Worm (Caenorhabditis elegans) whole organism, L1 larva: ENCODE results near the gene F36F12.3.

ENCODE experiments used
- C04F5.9 ChIP-seq: sonication (generic microtip); optimal IDR thresholded peaks from 2 replicates; lab custom pipeline; 2016; ENCODE audit warnings: missing genetic modification characterization, missing compliant biosample characterization
- C34B4.2 ChIP-seq: sonication (generic microtip); optimal IDR thresholded peaks from 2 replicates; lab custom pipeline; 2017; ENCODE audit warnings: mild to moderate bottlenecking, missing genetic modification characterization, missing compliant biosample characterization
- F16B12.6 ChIP-seq: fragments of 150-350 bp; optimal IDR thresholded peaks from 2 replicates; lab custom pipeline; 2014; ENCODE audit warnings: missing biosample characterization, missing genetic modification characterization
- alr-1 ChIP-seq: fragments of 200-800 bp; sonication (Bioruptor generic); optimal IDR thresholded peaks from 2 replicates; lab custom pipeline; 2018; ENCODE audit warnings: borderline replicate concordance, mild to moderate bottlenecking, missing genetic modification characterization, missing compliant biosample characterization
- aly-2 ChIP-seq: fragments of 150-350 bp; optimal IDR thresholded peaks from 2 replicates; lab custom pipeline; 2014; ENCODE audit warnings: missing biosample characterization, missing genetic modification characterization
- ama-1 ChIP-seq: fragments of 150-350 bp; optimal IDR thresholded peaks from 2 replicates; lab custom pipeline; 2014
- blmp-1 ChIP-seq: fragments of 150-350 bp; optimal IDR thresholded peaks from 2 replicates; lab custom pipeline; 2014; ENCODE audit warnings: missing biosample characterization, missing genetic modification characterization
- ceh-63 ChIP-seq: fragments of 200-800 bp; sonication (Bioruptor generic); optimal IDR thresholded peaks from 2 replicates; lab custom pipeline; 2018; ENCODE audit warnings: mild to moderate bottlenecking, missing genetic modification characterization, missing compliant biosample characterization
- ceh-8 ChIP-seq: fragments of 200-800 bp; sonication (Bioruptor generic); optimal IDR thresholded peaks from 2 replicates; lab custom pipeline; 2018; ENCODE audit warnings: mild to moderate bottlenecking, missing genetic modification characterization, moderate library complexity, missing compliant biosample characterization
- ceh-82 ChIP-seq, 3 experiments: fragments of 150-350 bp in 1 of 3; sonication (generic microtip) in 2 of 3; optimal IDR thresholded peaks; 2 replicates each; lab custom pipeline; 2014 to 2017; ENCODE audit warnings: missing biosample characterization in 3 of 3, missing genetic modification characterization in 3 of 3
- ceh-90 ChIP-seq: sonication (generic microtip); optimal IDR thresholded peaks from 2 replicates; lab custom pipeline; 2016; ENCODE audit warnings: missing genetic modification characterization, missing compliant biosample characterization
- dpl-1 ChIP-seq, 3 experiments: fragments of 150-350 bp in 2 of 3; sonication (generic microtip) in 1 of 3; optimal IDR thresholded peaks; 2 replicates each; lab custom pipeline; 2014 to 2017; ENCODE audit warnings: missing biosample characterization in 3 of 3, missing genetic modification characterization in 3 of 3, missing genetic modification reagents in 3 of 3
- efl-1 ChIP-seq, 4 experiments: fragments of 150-350 bp; optimal IDR thresholded peaks in 3 of 4; peaks in 1 of 4; 1 replicate in 1 of 4; 2 replicates in 3 of 4; lab custom pipeline; 2014; ENCODE audit warnings: missing biosample characterization in 2 of 4, missing genetic modification characterization in 2 of 4, missing genetic modification reagents in 2 of 4
- egl-13 ChIP-seq: sonication (generic microtip); optimal IDR thresholded peaks from 2 replicates; lab custom pipeline; 2016; ENCODE audit warnings: missing genotype, missing genetic modification reagents, missing genetic modification characterization, missing compliant biosample characterization
- egl-27 ChIP-seq, 2 experiments: fragments of 150-350 bp in 1 of 2; sonication (generic microtip); optimal IDR thresholded peaks; 3 replicates each; lab custom pipeline; 2017 to 2018; ENCODE audit warnings: missing biosample characterization in 2 of 2, missing genetic modification characterization in 2 of 2, missing genetic modification reagents in 2 of 2
- elt-2 ChIP-seq: sonication (generic microtip); optimal IDR thresholded peaks from 2 replicates; lab custom pipeline; 2016; ENCODE audit warnings: missing genetic modification characterization, mild to moderate bottlenecking, inconsistent platforms, missing compliant biosample characterization, missing genetic modification reagents
- elt-3 ChIP-seq, 6 experiments: fragments of 150-350 bp in 1 of 6; sonication (generic microtip); optimal IDR thresholded peaks; 2 replicates each; lab custom pipeline; 2017 to 2018; ENCODE audit warnings: missing biosample characterization in 6 of 6, missing genetic modification characterization in 6 of 6, inconsistent platforms in 1 of 6
- ets-5 ChIP-seq: fragments of 200-800 bp; sonication (Bioruptor generic); IDR thresholded peaks from 2 replicates; pipeline ENCODE4 v1.3.6; 2022; ENCODE audit warnings: missing genetic modification characterization, missing compliant biosample characterization
- fkh-8 ChIP-seq: sonication (generic microtip); optimal IDR thresholded peaks from 2 replicates; lab custom pipeline; 2016; ENCODE audit warnings: mild to moderate bottlenecking, missing genetic modification characterization, missing compliant biosample characterization
- fos-1 ChIP-seq: fragments of 150-350 bp; optimal IDR thresholded peaks from 2 replicates; lab custom pipeline; 2014; ENCODE audit warnings: missing biosample characterization, missing genetic modification characterization
- grh-1 ChIP-seq: fragments of 200-800 bp; sonication (Bioruptor generic); IDR thresholded peaks from 2 replicates; pipeline ENCODE4 v1.3.6; 2022; ENCODE audit warnings: missing genetic modification reagents, missing genetic modification characterization, missing compliant biosample characterization
- hlh-17 ChIP-seq: fragments of 200-800 bp; sonication (Bioruptor generic); optimal IDR thresholded peaks from 2 replicates; lab custom pipeline; 2018; ENCODE audit warnings: missing genetic modification characterization, mild to moderate bottlenecking, missing compliant biosample characterization, moderate library complexity, borderline replicate concordance
- hlh-4 ChIP-seq: sonication (generic microtip); optimal IDR thresholded peaks from 2 replicates; lab custom pipeline; 2016; ENCODE audit warnings: mild to moderate bottlenecking, missing genetic modification characterization, missing compliant biosample characterization
- hpl-2 ChIP-seq: fragments of 150-350 bp; optimal IDR thresholded peaks from 2 replicates; lab custom pipeline; 2014; ENCODE audit warnings: missing biosample characterization, missing genetic modification reagents, missing genetic modification characterization
- isw-1 ChIP-seq: fragments of 200-800 bp; sonication (Bioruptor generic); IDR thresholded peaks from 2 replicates; pipeline ENCODE4 v1.3.6; 2022; ENCODE audit warnings: missing genetic modification characterization, missing compliant biosample characterization
- lin-13 ChIP-seq: fragments of 150-350 bp; optimal IDR thresholded peaks from 2 replicates; lab custom pipeline; 2014; ENCODE audit warnings: missing biosample characterization, missing genetic modification reagents, missing genetic modification characterization
- lin-14 ChIP-seq: fragments of 200-800 bp; sonication (Bioruptor generic); optimal IDR thresholded peaks from 2 replicates; lab custom pipeline; 2018; ENCODE audit warnings: mild to moderate bottlenecking, missing genetic modification characterization, moderate library complexity, missing compliant biosample characterization
- lin-15B ChIP-seq: fragments of 150-350 bp; sonication (generic microtip); optimal IDR thresholded peaks from 3 replicates; lab custom pipeline; 2014; ENCODE audit warnings: missing biosample characterization, missing genetic modification characterization
- lin-35 ChIP-seq, 2 experiments: fragments of 150-350 bp; optimal IDR thresholded peaks; 2 replicates each; lab custom pipeline; 2014; ENCODE audit warnings: missing biosample characterization in 2 of 2, missing genetic modification characterization in 2 of 2, missing genetic modification reagents in 2 of 2
- lsy-2 ChIP-seq, 2 experiments: fragments of 150-350 bp; optimal IDR thresholded peaks; 2 replicates each; lab custom pipeline; 2014; ENCODE audit warnings: missing biosample characterization in 2 of 2, missing genetic modification characterization in 2 of 2
- mab-9 ChIP-seq: fragments of 200-800 bp; sonication (Bioruptor generic); IDR thresholded peaks from 2 replicates; pipeline ENCODE4 v1.3.6; 2022; ENCODE audit warnings: missing genetic modification reagents, missing genetic modification characterization, missing compliant biosample characterization
- mef-2 ChIP-seq: fragments of 150-350 bp; optimal IDR thresholded peaks from 2 replicates; lab custom pipeline; 2014; ENCODE audit warnings: missing biosample characterization, missing genetic modification characterization
- nhr-12 ChIP-seq: sonication (generic microtip); optimal IDR thresholded peaks from 2 replicates; lab custom pipeline; 2017; ENCODE audit warnings: missing biosample characterization, missing genetic modification characterization
- nhr-19 ChIP-seq: fragments of 200-800 bp; sonication (Bioruptor generic); conservative IDR thresholded peaks from 2 replicates; pipeline ENCODE4 v1.3.6; 2022; ENCODE audit warnings: missing genetic modification characterization, missing compliant biosample characterization
- nhr-237 ChIP-seq: fragments of 150-350 bp; optimal IDR thresholded peaks from 2 replicates; lab custom pipeline; 2014; ENCODE audit warnings: missing biosample characterization, missing genetic modification characterization
- nhr-28 ChIP-seq: fragments of 150-350 bp; optimal IDR thresholded peaks from 2 replicates; lab custom pipeline; 2014; ENCODE audit warnings: missing biosample characterization, missing genetic modification characterization
- nhr-47 ChIP-seq: sonication (generic microtip); optimal IDR thresholded peaks from 2 replicates; lab custom pipeline; 2016; ENCODE audit warnings: mild to moderate bottlenecking, missing genetic modification characterization, moderate library complexity, missing compliant biosample characterization
- nhr-77 ChIP-seq: fragments of 150-350 bp; optimal IDR thresholded peaks from 2 replicates; lab custom pipeline; 2014; ENCODE audit warnings: missing biosample characterization, missing genetic modification characterization
- nhr-84 ChIP-seq: sonication (generic microtip); optimal IDR thresholded peaks from 2 replicates; lab custom pipeline; 2017; ENCODE audit warnings: missing biosample characterization, missing genetic modification characterization
- nhr-90 ChIP-seq: sonication (generic microtip); optimal IDR thresholded peaks from 2 replicates; lab custom pipeline; 2016; ENCODE audit warnings: mild to moderate bottlenecking, missing genetic modification characterization, missing compliant biosample characterization; ENCODE audit not compliant: poor library complexity
- snpc-4 ChIP-seq: fragments of 150-350 bp; optimal IDR thresholded peaks from 2 replicates; lab custom pipeline; 2014; ENCODE audit warnings: missing biosample characterization, missing genetic modification characterization
- snu-23 ChIP-seq: sonication (generic microtip); optimal IDR thresholded peaks from 2 replicates; lab custom pipeline; 2016; ENCODE audit warnings: missing genetic modification characterization, missing compliant biosample characterization
- sptf-1 ChIP-seq: fragments of 150-350 bp; optimal IDR thresholded peaks from 2 replicates; lab custom pipeline; 2014; ENCODE audit warnings: missing biosample characterization, missing genetic modification characterization
- swsn-7 ChIP-seq: sonication (generic microtip); optimal IDR thresholded peaks from 2 replicates; lab custom pipeline; 2016; ENCODE audit warnings: missing genetic modification characterization, missing compliant biosample characterization
- tbx-2 ChIP-seq: sonication (generic microtip); optimal IDR thresholded peaks from 2 replicates; lab custom pipeline; 2016; ENCODE audit warnings: missing genetic modification characterization, missing compliant biosample characterization
- tlp-1 ChIP-seq: fragments of 150-350 bp; optimal IDR thresholded peaks from 2 replicates; lab custom pipeline; 2014; ENCODE audit warnings: missing biosample characterization, missing genetic modification characterization
- unc-30 ChIP-seq: sonication (generic microtip); optimal IDR thresholded peaks from 2 replicates; lab custom pipeline; 2017; ENCODE audit warnings: missing biosample characterization, missing genetic modification characterization
- unc-86 ChIP-seq: sonication (generic microtip); optimal IDR thresholded peaks from 2 replicates; lab custom pipeline; 2016; ENCODE audit warnings: missing genetic modification characterization, missing compliant biosample characterization
- vab-15 ChIP-seq: sonication (generic microtip); optimal IDR thresholded peaks from 2 replicates; lab custom pipeline; 2017; ENCODE audit warnings: missing genotype, mild to moderate bottlenecking, missing genetic modification characterization, missing compliant biosample characterization
- xbp-1 ChIP-seq: sonication (generic microtip); optimal IDR thresholded peaks from 2 replicates; lab custom pipeline; 2016; ENCODE audit warnings: missing genetic modification characterization, missing compliant biosample characterization
- ztf-4 ChIP-seq: fragments of 150-350 bp; optimal IDR thresholded peaks from 2 replicates; lab custom pipeline; 2014; ENCODE audit warnings: missing biosample characterization, missing genetic modification characterization

Gene F36F12.3

ce11 chrV:2133512-2133911, 47.9 kb downstream of the F36F12.3 start (continued):
- TF ChIP-seq nhr-12 (tag; lab: Kevin White, UChicago) (no peak), ceh-90 (tag; lab: Kevin White, UChicago) (no peak), alr-1 (tag; lab: Kevin White, UChicago) (no peak), nhr-28 (no peak), aly-2 (no peak), ceh-82 (tag; optimal IDR thresholded peaks at IDR 0.05; lab: Kevin White, UChicago) (peak; percentile 40 to 85 (median 61)), sptf-1 (tag; lab: Kevin White, UChicago) (no peak), C34B4.2 (tag; lab: Kevin White, UChicago) (no peak), elt-3 (tag; optimal IDR thresholded peaks at IDR 0.05; lab: Kevin White, UChicago) (no peak), lin-15B (tag; lab: Kevin White, UChicago) (no peak), ceh-8 (GFP tag; lab: Kevin White, UChicago) (no peak), snu-23 (GFP tag; lab: Kevin White, UChicago) (peak; percentile 70), hlh-4 (tag; lab: Kevin White, UChicago) (no peak), nhr-84 (tag; lab: Kevin White, UChicago) (no peak), blmp-1 (tag; lab: Kevin White, UChicago) (no peak), lin-35 (GFP tag; optimal IDR thresholded peaks at IDR 0.05; lab: Kevin White, UChicago) (peak; percentile 26 to 48), lin-14 (GFP tag; lab: Kevin White, UChicago) (peak; percentile 99), xbp-1 (tag; lab: Kevin White, UChicago) (peak; percentile 53), snpc-4 (tag; lab: Kevin White, UChicago) (peak; percentile 2), egl-13 (tag; lab: Kevin White, UChicago) (peak; percentile 70), nhr-90 (tag; lab: Kevin White, UChicago) (no peak), vab-15 (tag; lab: Kevin White, UChicago) (no peak), unc-86 (peak; percentile 91), ceh-63 (GFP tag; lab: Kevin White, UChicago) (no peak), swsn-7 (tag; lab: Kevin White, UChicago) (peak; percentile 61), egl-27 (tag; optimal IDR thresholded peaks at IDR 0.05; lab: Kevin White, UChicago) (no peak), mef-2 (peak; percentile 19), tlp-1 (tag; lab: Kevin White, UChicago) (no peak), elt-2 (no peak), nhr-237 (tag; lab: Kevin White, UChicago) (no peak), F16B12.6 (no peak)

ce11 chrV:2134340-2134739, 48.7 kb downstream of the F36F12.3 start:
- TF ChIP-seq fos-1 (no peak), hpl-2 (no peak), C04F5.9 (tag; lab: Kevin White, UChicago) (no peak), ama-1 (no peak), lin-14 (GFP tag; lab: Kevin White, UChicago) (peak; percentile 92), hlh-4 (tag; lab: Kevin White, UChicago) (no peak), ets-5 (no peak), efl-1 (optimal IDR thresholded peaks at IDR 0.05; lab: Kevin White, UChicago) (no peak), efl-1 (GFP tag; optimal IDR thresholded peaks at IDR 0.05 in 1 of 2; lab: Kevin White, UChicago) (no peak), alr-1 (tag; lab: Kevin White, UChicago) (no peak), isw-1 (GFP tag; lab: Robert Waterston, UW) (no peak), tbx-2 (tag; lab: Kevin White, UChicago) (peak; percentile 47), hlh-17 (GFP tag; lab: Kevin White, UChicago) (no peak), dpl-1 (GFP tag; optimal IDR thresholded peaks at IDR 0.05; lab: Kevin White, UChicago) (peak in 1 of 3 experiments; percentile 7), nhr-19 (GFP tag; lab: Robert Waterston, UW) (peak; percentile 26), lin-13 (GFP tag; lab: Kevin White, UChicago) (no peak), nhr-77 (no peak), tlp-1 (tag; lab: Kevin White, UChicago) (no peak), nhr-47 (peak; percentile 30), grh-1 (GFP tag; lab: Robert Waterston, UW) (no peak), lsy-2 (tag; optimal IDR thresholded peaks at IDR 0.05; lab: Kevin White, UChicago) (peak; percentile 9 to 18), ceh-82 (tag; optimal IDR thresholded peaks at IDR 0.05; lab: Kevin White, UChicago) (peak in 1 of 3 experiments; percentile 8), ztf-4 (no peak), ceh-63 (GFP tag; lab: Kevin White, UChicago) (no peak), mab-9 (GFP tag; lab: Robert Waterston, UW) (no peak), aly-2 (no peak), unc-30 (tag; lab: Kevin White, UChicago) (no peak), fkh-8 (peak; percentile 25), unc-86 (peak; percentile 26), egl-13 (tag; lab: Kevin White, UChicago) (no peak)
